Fruit fly (Drosophila melanogaster) whole organism, pupa: Measurements from ENCODE around the gene CG14391.

ENCODE experiments used
- CG10348 ChIP-seq: fragments of 200-800 bp; sonication (Bioruptor generic); IDR thresholded peaks from 2 replicates; pipeline ENCODE4 v1.3.6; 2022; ENCODE audit warnings: missing biosample characterization, missing genetic modification characterization
- CG12605 ChIP-seq: fragments of 200-800 bp; sonication (Bioruptor generic); IDR thresholded peaks from 2 replicates; pipeline ENCODE4 v1.3.6; 2022; ENCODE audit warnings: missing biosample characterization, missing genetic modification characterization
- CG32121 ChIP-seq: fragments of 200-800 bp; sonication (Bioruptor generic); IDR thresholded peaks from 2 replicates; pipeline ENCODE4 v1.3.6; 2022; ENCODE audit warnings: missing biosample characterization, missing genetic modification characterization

dm6 chr3R:12688116-12688515, 6.5 kb downstream of the CG14391 start:
- TF ChIP-seq CG32121 (GFP tag; lab: Robert Waterston, UW) (no peak), CG10348 (GFP tag; lab: Robert Waterston, UW) (no peak), CG12605 (GFP tag; lab: Robert Waterston, UW) (no peak)
